Worm (Caenorhabditis elegans) whole organism, young adult: ENCODE data around the gene K02A6.2.

ENCODE experiments used
- B0035.1 ChIP-seq: sonication (generic microtip); optimal IDR thresholded peaks from 2 replicates; lab custom pipeline; 2016; ENCODE audit warnings: missing genetic modification characterization, mild to moderate bottlenecking, missing compliant biosample characterization, missing genotype, missing genetic modification reagents
- C06A6.2 ChIP-seq: fragments of 200-800 bp; sonication (Bioruptor generic); conservative IDR thresholded peaks from 2 replicates; pipeline ENCODE4 v1.3.6; 2022; ENCODE audit warnings: missing genetic modification characterization, missing compliant biosample characterization
- F37B4.10 ChIP-seq: fragments of 200-800 bp; sonication (Bioruptor generic); IDR thresholded peaks from 2 replicates; pipeline ENCODE4 v1.3.6; 2022; ENCODE audit warnings: missing genetic modification characterization, missing compliant biosample characterization
- F39B2.1 ChIP-seq: fragments of 200-800 bp; sonication (Bioruptor generic); IDR thresholded peaks from 2 replicates; pipeline ENCODE4 v1.3.6; 2022; ENCODE audit warnings: missing genetic modification reagents, missing genetic modification characterization, missing compliant biosample characterization
- F52B5.7 ChIP-seq: sonication (generic microtip); optimal IDR thresholded peaks from 2 replicates; lab custom pipeline; 2016; ENCODE audit warnings: mild to moderate bottlenecking, missing genetic modification characterization, missing compliant biosample characterization
- Y95B8A.8 ChIP-seq: fragments of 200-800 bp; sonication (Bioruptor generic); IDR thresholded peaks from 2 replicates; pipeline ENCODE4 v1.3.6; 2022; ENCODE audit warnings: missing genetic modification reagents, missing genetic modification characterization, missing compliant biosample characterization
- ZK185.1 ChIP-seq: sonication (generic microtip); optimal IDR thresholded peaks from 2 replicates; lab custom pipeline; 2016; ENCODE audit warnings: mild to moderate bottlenecking, missing genetic modification characterization, missing compliant biosample characterization; ENCODE audit not compliant: poor library complexity, severe bottlenecking
- athp-1 ChIP-seq: sonication (generic microtip); optimal IDR thresholded peaks from 2 replicates; lab custom pipeline; 2017; ENCODE audit warnings: mild to moderate bottlenecking, missing genetic modification characterization, missing compliant biosample characterization
- bed-2 ChIP-seq: fragments of 200-800 bp; sonication (Bioruptor generic); IDR thresholded peaks from 2 replicates; pipeline ENCODE4 v1.3.6; 2022; ENCODE audit warnings: missing genetic modification reagents, missing genetic modification characterization, missing compliant biosample characterization
- ccch-3 ChIP-seq: fragments of 200-800 bp; sonication (Bioruptor generic); optimal IDR thresholded peaks from 2 replicates; lab custom pipeline; 2018; ENCODE audit warnings: mild to moderate bottlenecking, missing genetic modification characterization, missing compliant biosample characterization
- cebp-1 ChIP-seq, 2 experiments: fragments of 200-800 bp in 1 of 2; sonication (Bioruptor generic) in 1 of 2; sonication (generic microtip) in 1 of 2; IDR thresholded peaks in 1 of 2; optimal IDR thresholded peaks in 1 of 2; 2 replicates each; pipeline versions ENCODE4 v1.3.6 to Lab custom; 2017 to 2022; ENCODE audit warnings: missing compliant biosample characterization in 2 of 2, missing genetic modification characterization in 2 of 2, mild to moderate bottlenecking in 1 of 2, missing genetic modification reagents in 1 of 2, moderate library complexity in 1 of 2
- cebp-2 ChIP-seq: fragments of 200-800 bp; sonication (Bioruptor generic); IDR thresholded peaks from 2 replicates; pipeline ENCODE4 v1.3.6; 2022; ENCODE audit warnings: missing genetic modification characterization, missing compliant biosample characterization
- ceh-27 ChIP-seq: fragments of 200-800 bp; sonication (Bioruptor generic); optimal IDR thresholded peaks from 2 replicates; lab custom pipeline; 2018; ENCODE audit warnings: mild to moderate bottlenecking, missing genetic modification characterization, moderate library complexity, missing compliant biosample characterization
- chd-7 ChIP-seq: sonication (generic microtip); optimal IDR thresholded peaks from 2 replicates; lab custom pipeline; 2016; ENCODE audit warnings: mild to moderate bottlenecking, missing genetic modification characterization, moderate library complexity, missing compliant biosample characterization
- dox-1 ChIP-seq: fragments of 200-800 bp; sonication (Bioruptor generic); IDR thresholded peaks from 2 replicates; pipeline ENCODE4 v1.3.6; 2022; ENCODE audit warnings: missing genetic modification reagents, missing genetic modification characterization, missing compliant biosample characterization
- dpl-1 ChIP-seq: fragments of 150-350 bp; optimal IDR thresholded peaks from 2 replicates; lab custom pipeline; 2014; ENCODE audit warnings: missing biosample characterization, missing genetic modification reagents, missing genetic modification characterization
- egrh-3 ChIP-seq: fragments of 200-800 bp; sonication (Bioruptor generic); IDR thresholded peaks from 2 replicates; pipeline ENCODE4 v1.3.6; 2022; ENCODE audit warnings: missing genetic modification reagents, missing genetic modification characterization, missing compliant biosample characterization
- ets-4 ChIP-seq: fragments of 200-800 bp; sonication (Bioruptor generic); optimal IDR thresholded peaks from 2 replicates; lab custom pipeline; 2018; ENCODE audit warnings: mild to moderate bottlenecking, missing genetic modification characterization, missing compliant biosample characterization
- gei-17 ChIP-seq: fragments of 200-800 bp; sonication (Bioruptor generic); optimal IDR thresholded peaks from 2 replicates; lab custom pipeline; 2018; ENCODE audit warnings: mild to moderate bottlenecking, missing genetic modification characterization, missing compliant biosample characterization
- him-1 ChIP-seq: sonication (generic microtip); optimal IDR thresholded peaks from 2 replicates; lab custom pipeline; 2016; ENCODE audit warnings: missing genotype, missing genetic modification reagents, missing genetic modification characterization, missing compliant biosample characterization
- hlh-12 ChIP-seq: sonication (generic microtip); optimal IDR thresholded peaks from 2 replicates; lab custom pipeline; 2016; ENCODE audit warnings: missing genetic modification characterization, missing compliant biosample characterization
- hmg-1.2 ChIP-seq: fragments of 200-800 bp; sonication (Bioruptor generic); IDR thresholded peaks from 2 replicates; pipeline ENCODE4 v1.3.6; 2022; ENCODE audit warnings: missing genetic modification reagents, missing genetic modification characterization, missing compliant biosample characterization
- let-607 ChIP-seq, 2 experiments: fragments of 200-800 bp in 1 of 2; sonication (Bioruptor generic) in 1 of 2; sonication (generic microtip) in 1 of 2; optimal IDR thresholded peaks; 2 replicates each; lab custom pipeline; 2016 to 2018; ENCODE audit warnings: mild to moderate bottlenecking in 2 of 2, missing compliant biosample characterization in 2 of 2, missing genetic modification characterization in 2 of 2, moderate library complexity in 2 of 2, missing genotype in 1 of 2
- lin-35 ChIP-seq, 3 experiments: fragments of 150-350 bp in 2 of 3; sonication (generic microtip) in 1 of 3; optimal IDR thresholded peaks; 2 replicates each; lab custom pipeline; 2014 to 2018; ENCODE audit warnings: missing biosample characterization in 3 of 3, missing genetic modification characterization in 3 of 3, missing genetic modification reagents in 3 of 3
- lin-40 ChIP-seq: sonication (generic microtip); optimal IDR thresholded peaks from 2 replicates; lab custom pipeline; 2016; ENCODE audit warnings: missing genetic modification characterization, mild to moderate bottlenecking, missing compliant biosample characterization, missing genotype, missing genetic modification reagents
- lsy-27 ChIP-seq: sonication (generic microtip); optimal IDR thresholded peaks from 2 replicates; lab custom pipeline; 2017; ENCODE audit warnings: missing genetic modification characterization, mild to moderate bottlenecking, missing compliant biosample characterization, antibody characterized with exemption, missing genotype, borderline replicate concordance; ENCODE audit not compliant: insufficient read depth
- madf-3 ChIP-seq: fragments of 200-800 bp; sonication (Bioruptor generic); IDR thresholded peaks from 2 replicates; pipeline ENCODE4 v1.3.6; 2022; ENCODE audit warnings: missing genetic modification reagents, missing genetic modification characterization, missing compliant biosample characterization
- madf-8 ChIP-seq: fragments of 200-800 bp; sonication (Bioruptor generic); conservative IDR thresholded peaks from 2 replicates; pipeline ENCODE4 v1.3.6; 2022; ENCODE audit warnings: missing genetic modification reagents, missing genetic modification characterization, missing compliant biosample characterization
- mcd-1 ChIP-seq: fragments of 200-800 bp; sonication (Bioruptor generic); IDR thresholded peaks from 2 replicates; pipeline ENCODE4 v1.3.6; 2022; ENCODE audit warnings: missing genetic modification reagents, missing genetic modification characterization, missing compliant biosample characterization
- mel-28 ChIP-seq: sonication (generic microtip); optimal IDR thresholded peaks from 2 replicates; lab custom pipeline; 2016; ENCODE audit warnings: borderline replicate concordance, mild to moderate bottlenecking, missing genetic modification characterization, missing compliant biosample characterization
- nhr-80 ChIP-seq: sonication (generic microtip); optimal IDR thresholded peaks from 2 replicates; lab custom pipeline; 2016; ENCODE audit warnings: missing genetic modification characterization, missing compliant biosample characterization
- nhr-90 ChIP-seq: sonication (generic microtip); optimal IDR thresholded peaks from 2 replicates; lab custom pipeline; 2016; ENCODE audit warnings: missing genotype, mild to moderate bottlenecking, missing genetic modification characterization, missing compliant biosample characterization
- repo-1 ChIP-seq: sonication (generic microtip); optimal IDR thresholded peaks from 2 replicates; lab custom pipeline; 2017; ENCODE audit warnings: mild to moderate bottlenecking, missing genetic modification characterization, missing compliant biosample characterization
- sdz-38 ChIP-seq: sonication (generic microtip); optimal IDR thresholded peaks from 2 replicates; lab custom pipeline; 2016; ENCODE audit warnings: missing genotype, missing genetic modification characterization, missing compliant biosample characterization
- snpc-1.1 ChIP-seq: sonication (generic microtip); optimal IDR thresholded peaks from 2 replicates; lab custom pipeline; 2017; ENCODE audit warnings: missing genetic modification characterization, mild to moderate bottlenecking, missing compliant biosample characterization, antibody characterized with exemption, moderate library complexity, missing genotype, missing genetic modification reagents; ENCODE audit not compliant: insufficient read depth
- snpc-3.4 ChIP-seq: sonication (generic microtip); optimal IDR thresholded peaks from 2 replicates; lab custom pipeline; 2017; ENCODE audit warnings: missing genetic modification characterization, mild to moderate bottlenecking, missing compliant biosample characterization, antibody characterized with exemption, moderate library complexity, missing genotype, missing genetic modification reagents
- sptf-2 ChIP-seq: fragments of 200-800 bp; sonication (Bioruptor generic); optimal IDR thresholded peaks from 2 replicates; lab custom pipeline; 2018; ENCODE audit warnings: mild to moderate bottlenecking, missing genetic modification characterization, missing compliant biosample characterization
- tbx-9 ChIP-seq: sonication (generic microtip); optimal IDR thresholded peaks from 2 replicates; lab custom pipeline; 2016; ENCODE audit warnings: borderline replicate concordance, missing genetic modification characterization, inconsistent platforms, missing compliant biosample characterization
- unc-62 ChIP-seq: fragments of 150-350 bp; optimal IDR thresholded peaks from 2 replicates; lab custom pipeline; 2014; ENCODE audit warnings: missing biosample characterization, missing genetic modification reagents, missing genetic modification characterization
- xnd-1 ChIP-seq: sonication (generic microtip); optimal IDR thresholded peaks from 2 replicates; lab custom pipeline; 2016; ENCODE audit warnings: missing genotype, missing genetic modification reagents, missing genetic modification characterization, missing compliant biosample characterization
- zfh-2 ChIP-seq: fragments of 200-800 bp; sonication (Bioruptor generic); conservative IDR thresholded peaks from 2 replicates; pipeline ENCODE4 v1.3.6; 2022; ENCODE audit warnings: missing genetic modification reagents, missing genetic modification characterization, missing compliant biosample characterization
- ztf-26 ChIP-seq: sonication (generic microtip); optimal IDR thresholded peaks from 2 replicates; lab custom pipeline; 2017; ENCODE audit warnings: missing genetic modification characterization, missing compliant biosample characterization

Gene K02A6.2

DNA sequence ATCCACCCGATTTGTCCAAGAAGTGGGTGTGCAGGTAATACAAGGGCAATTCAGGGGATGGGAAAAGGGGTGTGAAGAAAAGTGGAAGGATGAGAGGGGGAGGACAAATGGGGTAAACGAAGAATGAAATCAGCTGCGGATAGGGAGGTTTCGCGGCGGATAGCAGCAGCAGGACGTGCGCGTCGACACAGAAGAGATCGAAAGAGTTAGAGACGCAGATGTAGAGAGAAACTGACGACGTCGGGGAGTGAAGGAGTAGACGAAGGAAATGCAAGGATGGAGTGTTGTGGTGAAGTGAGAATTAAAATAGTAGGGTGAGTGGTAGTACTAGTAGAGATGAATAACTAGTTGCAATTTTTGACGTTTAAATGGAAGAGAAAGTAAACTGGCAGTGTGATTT lies 27.5 kb upstream of the K02A6.2 start, which contains the start of gene M60.6:
TSS of gene M60.6 (minus strand) at position 166 of the 400 bp plus-strand sequence.
- TF ChIP-seq ztf-26 (no peak), hmg-1.2 (GFP tag; lab: Robert Waterston, UW) (peak; percentile 42; the same call in 1 of the 2 replicates), ceh-27 (peak; percentile 14), cebp-1 (GFP tag; IDR thresholded peaks at IDR 0.05; lab: Robert Waterston, UW) (no peak), cebp-1 (tag; optimal IDR thresholded peaks at IDR 0.05; lab: Kevin White, UChicago) (peak; percentile 11), zfh-2 (GFP tag; lab: Robert Waterston, UW) (peak; percentile 73), egrh-3 (GFP tag; lab: Robert Waterston, UW) (0 out of 2 replicates have a peak, but pooled peaks have one; percentile 10)
- TF ChIP-seq, all 124 proteins: peak for 5

ce11 chrX:8247088-8247487 lies 22.3 kb upstream of the K02A6.2 start:
- TF ChIP-seq madf-3 (GFP tag; lab: Robert Waterston, UW) = 0 out of 2 replicates have a peak, but pooled peaks have one; percentile 59
- no peak for TF ChIP-seq C06A6.2 (GFP tag; lab: Robert Waterston, UW)

DNA sequence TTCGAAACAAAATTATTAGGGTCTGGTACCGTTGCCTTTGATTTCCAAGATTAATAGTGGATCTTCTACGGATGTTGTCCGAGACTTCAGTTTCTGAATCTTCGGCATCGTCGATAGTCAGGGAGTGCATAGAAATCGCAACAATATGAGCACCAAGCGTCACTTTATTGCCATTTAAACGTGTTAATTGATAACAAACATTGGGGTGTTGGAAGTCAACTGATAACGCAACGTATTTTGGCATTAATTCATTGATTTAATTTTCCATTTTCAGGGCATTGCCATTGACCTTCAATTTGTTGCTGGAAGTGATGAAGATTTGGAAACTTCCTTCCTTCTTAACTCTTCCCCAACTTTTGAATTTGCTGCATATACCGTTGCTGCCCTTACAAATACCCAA lies 21.3 kb upstream of the K02A6.2 start, which contains the start of gene kqt-2:
TSS of gene kqt-2 (minus strand) at position 244 of the 400 bp plus-strand sequence.
- no peak for TF ChIP-seq mel-28 (tag; lab: Kevin White, UChicago)
- peak in 1 of 2 experiments; percentile 0 for TF ChIP-seq let-607 (tag; optimal IDR thresholded peaks at IDR 0.05; lab: Kevin White, UChicago)
- TF ChIP-seq F37B4.10 (GFP tag; lab: Robert Waterston, UW) = no peak
- TF ChIP-seq C06A6.2 (GFP tag; lab: Robert Waterston, UW) = no peak
- TF ChIP-seq dox-1 = peak; percentile 35; the same call in 1 of the 2 replicates
- TF ChIP-seq nhr-80 = peak; percentile 75
- TF ChIP-seq snpc-1.1 (tag; lab: Kevin White, UChicago) = no peak

DNA sequence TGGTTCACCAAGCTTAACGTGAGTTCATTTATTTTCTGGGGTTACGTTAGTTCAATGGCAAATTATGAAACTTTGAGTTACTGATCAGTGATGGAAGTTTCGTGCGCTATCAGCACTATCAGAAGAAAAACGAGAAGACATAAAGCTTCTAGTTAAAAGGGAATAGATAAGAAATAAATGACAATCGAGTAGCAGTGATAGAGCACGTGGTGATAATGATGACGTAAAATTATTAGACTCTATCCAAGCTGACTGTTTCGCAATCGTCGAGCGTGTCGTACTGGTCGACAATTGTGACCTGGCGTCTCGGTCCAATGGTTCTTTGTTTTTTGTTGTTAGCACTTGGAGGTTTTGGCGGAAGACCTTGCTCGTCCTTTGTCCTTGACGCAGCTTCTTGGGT lies 18.3 kb upstream of the K02A6.2 start:
- no peak for TF ChIP-seq lin-35 (GFP tag; optimal IDR thresholded peaks at IDR 0.05; lab: Kevin White, UChicago)
- peak; percentile 15 for TF ChIP-seq nhr-90 (tag; lab: Kevin White, UChicago)
- no peak for TF ChIP-seq repo-1 (tag; lab: Kevin White, UChicago)
- no peak for TF ChIP-seq F39B2.1
- TF ChIP-seq snpc-3.4 = no peak
- no peak for TF ChIP-seq dpl-1 (GFP tag; lab: Kevin White, UChicago)
- TF ChIP-seq lin-40 (tag; lab: Kevin White, UChicago) = no peak
- TF ChIP-seq tbx-9 (tag; lab: Kevin White, UChicago) = no peak
- peak; percentile 75 for TF ChIP-seq unc-62 (GFP tag; lab: Kevin White, UChicago)
- TF ChIP-seq gei-17 = no peak
- TF ChIP-seq bed-2 = no peak
- no peak for TF ChIP-seq him-1 (tag; lab: Kevin White, UChicago)
- TF ChIP-seq ZK185.1 (tag; lab: Kevin White, UChicago) = peak; percentile 40
- no peak for TF ChIP-seq zfh-2 (GFP tag; lab: Robert Waterston, UW)
- TF ChIP-seq Y95B8A.8 (GFP tag; lab: Robert Waterston, UW) = no peak
- no peak for TF ChIP-seq hlh-12 (tag; lab: Kevin White, UChicago)
- TF ChIP-seq chd-7 (tag; lab: Kevin White, UChicago) = no peak
- no peak for TF ChIP-seq lsy-27 (tag; lab: Kevin White, UChicago)
- TF ChIP-seq ets-4 (GFP tag; lab: Kevin White, UChicago) = peak; percentile 65
- TF ChIP-seq sptf-2 (GFP tag; lab: Kevin White, UChicago) = no peak
- no peak for TF ChIP-seq madf-8 (GFP tag; lab: Robert Waterston, UW)
- TF ChIP-seq mcd-1 = no peak
- no peak for TF ChIP-seq xnd-1 (tag; lab: Kevin White, UChicago)
- TF ChIP-seq dox-1 = no peak
- TF ChIP-seq F52B5.7 = no peak
- no peak for TF ChIP-seq B0035.1 (tag; lab: Kevin White, UChicago)
- no peak for TF ChIP-seq athp-1
- no peak for TF ChIP-seq sdz-38
- no peak for TF ChIP-seq ccch-3 (GFP tag; lab: Kevin White, UChicago)
- TF ChIP-seq cebp-2 = no peak
